Worm (Caenorhabditis elegans) whole organism, young adult: ENCODE data around the gene fipp-1.

ENCODE experiments used
- B0019.2 ChIP-seq: fragments of 200-800 bp; sonication (Bioruptor generic); conservative IDR thresholded peaks from 2 replicates; pipeline ENCODE4 v1.3.6; 2022; ENCODE audit warnings: missing genetic modification reagents, missing genetic modification characterization, missing compliant biosample characterization
- B0035.1 ChIP-seq: sonication (generic microtip); optimal IDR thresholded peaks from 2 replicates; lab custom pipeline; 2016; ENCODE audit warnings: missing genetic modification characterization, mild to moderate bottlenecking, missing compliant biosample characterization, missing genotype, missing genetic modification reagents
- F10E7.11 ChIP-seq: sonication (generic microtip); optimal IDR thresholded peaks from 2 replicates; lab custom pipeline; 2017; ENCODE audit warnings: mild to moderate bottlenecking, missing genetic modification characterization, moderate library complexity, missing compliant biosample characterization
- F22D6.2 ChIP-seq: sonication (generic microtip); optimal IDR thresholded peaks from 2 replicates; lab custom pipeline; 2016; ENCODE audit warnings: mild to moderate bottlenecking, missing genetic modification characterization, missing compliant biosample characterization
- T07F8.4 ChIP-seq: sonication (generic microtip); optimal IDR thresholded peaks from 2 replicates; lab custom pipeline; 2016; ENCODE audit warnings: mild to moderate bottlenecking, missing genetic modification characterization, moderate library complexity, missing compliant biosample characterization
- aptf-3 ChIP-seq: fragments of 200-800 bp; sonication (Bioruptor generic); IDR thresholded peaks from 2 replicates; pipeline ENCODE4 v1.3.6; 2022; ENCODE audit warnings: missing genetic modification characterization, missing compliant biosample characterization
- attf-3 ChIP-seq: fragments of 200-800 bp; sonication (Bioruptor generic); conservative IDR thresholded peaks from 2 replicates; pipeline ENCODE4 v1.3.6; 2022; ENCODE audit warnings: missing genetic modification reagents, missing genetic modification characterization, missing compliant biosample characterization
- attf-6 ChIP-seq: fragments of 200-800 bp; sonication (Bioruptor generic); IDR thresholded peaks from 2 replicates; pipeline ENCODE4 v1.3.6; 2022; ENCODE audit warnings: missing genetic modification reagents, missing genetic modification characterization, missing compliant biosample characterization
- bed-1 ChIP-seq: fragments of 200-800 bp; sonication (Bioruptor generic); IDR thresholded peaks from 2 replicates; pipeline ENCODE4 v1.3.6; 2022; ENCODE audit warnings: missing genetic modification reagents, missing genetic modification characterization, missing compliant biosample characterization
- bed-2 ChIP-seq: fragments of 200-800 bp; sonication (Bioruptor generic); IDR thresholded peaks from 2 replicates; pipeline ENCODE4 v1.3.6; 2022; ENCODE audit warnings: missing genetic modification reagents, missing genetic modification characterization, missing compliant biosample characterization
- ceh-40 ChIP-seq: fragments of 200-800 bp; sonication (Bioruptor generic); IDR thresholded peaks from 2 replicates; pipeline ENCODE4 v1.3.6; 2022; ENCODE audit warnings: missing genetic modification characterization, missing compliant biosample characterization
- ceh-91 ChIP-seq: fragments of 200-800 bp; sonication (Bioruptor generic); IDR thresholded peaks from 2 replicates; pipeline ENCODE4 v1.3.6; 2022; ENCODE audit warnings: missing genetic modification reagents, missing genetic modification characterization, missing compliant biosample characterization
- efl-1 ChIP-seq: fragments of 150-350 bp; optimal IDR thresholded peaks from 2 replicates; lab custom pipeline; 2014; ENCODE audit warnings: missing biosample characterization, missing genetic modification reagents, missing genetic modification characterization
- egl-18 ChIP-seq: fragments of 200-800 bp; sonication (Bioruptor generic); IDR thresholded peaks from 2 replicates; pipeline ENCODE4 v1.3.6; 2022; ENCODE audit warnings: missing genetic modification reagents, missing genetic modification characterization, missing compliant biosample characterization
- hlh-26 ChIP-seq: fragments of 200-800 bp; sonication (Bioruptor generic); conservative IDR thresholded peaks from 2 replicates; pipeline ENCODE4 v1.3.6; 2022; ENCODE audit warnings: missing genetic modification reagents, missing genetic modification characterization, missing compliant biosample characterization
- hmg-20 ChIP-seq: fragments of 200-800 bp; sonication (Bioruptor generic); IDR thresholded peaks from 2 replicates; pipeline ENCODE4 v1.3.6; 2022; ENCODE audit warnings: missing genetic modification reagents, missing genetic modification characterization, missing compliant biosample characterization
- madf-10 ChIP-seq: sonication (generic microtip); optimal IDR thresholded peaks from 2 replicates; lab custom pipeline; 2016; ENCODE audit warnings: mild to moderate bottlenecking, missing genetic modification characterization, missing compliant biosample characterization
- madf-3 ChIP-seq: fragments of 200-800 bp; sonication (Bioruptor generic); IDR thresholded peaks from 2 replicates; pipeline ENCODE4 v1.3.6; 2022; ENCODE audit warnings: missing genetic modification reagents, missing genetic modification characterization, missing compliant biosample characterization
- madf-6 ChIP-seq: fragments of 200-800 bp; sonication (Bioruptor generic); IDR thresholded peaks from 2 replicates; pipeline ENCODE4 v1.3.6; 2022; ENCODE audit warnings: missing genetic modification reagents, missing genetic modification characterization, missing compliant biosample characterization
- mcd-1 ChIP-seq: fragments of 200-800 bp; sonication (Bioruptor generic); IDR thresholded peaks from 2 replicates; pipeline ENCODE4 v1.3.6; 2022; ENCODE audit warnings: missing genetic modification reagents, missing genetic modification characterization, missing compliant biosample characterization
- nhr-27 ChIP-seq: fragments of 200-800 bp; sonication (Bioruptor generic); optimal IDR thresholded peaks from 2 replicates; lab custom pipeline; 2018; ENCODE audit warnings: mild to moderate bottlenecking, missing genetic modification characterization, moderate library complexity, missing compliant biosample characterization
- nhr-90 ChIP-seq: sonication (generic microtip); optimal IDR thresholded peaks from 2 replicates; lab custom pipeline; 2016; ENCODE audit warnings: missing genotype, mild to moderate bottlenecking, missing genetic modification characterization, missing compliant biosample characterization
- pbrm-1 ChIP-seq: fragments of 200-800 bp; sonication (Bioruptor generic); IDR thresholded peaks from 2 replicates; pipeline ENCODE4 v1.3.6; 2022; ENCODE audit warnings: missing genetic modification reagents, missing genetic modification characterization, missing compliant biosample characterization
- snpc-1.1 ChIP-seq: sonication (generic microtip); optimal IDR thresholded peaks from 2 replicates; lab custom pipeline; 2017; ENCODE audit warnings: missing genetic modification characterization, mild to moderate bottlenecking, missing compliant biosample characterization, antibody characterized with exemption, moderate library complexity, missing genotype, missing genetic modification reagents; ENCODE audit not compliant: insufficient read depth
- tbx-9 ChIP-seq: sonication (generic microtip); optimal IDR thresholded peaks from 2 replicates; lab custom pipeline; 2016; ENCODE audit warnings: borderline replicate concordance, missing genetic modification characterization, inconsistent platforms, missing compliant biosample characterization
- zfh-2 ChIP-seq: fragments of 200-800 bp; sonication (Bioruptor generic); conservative IDR thresholded peaks from 2 replicates; pipeline ENCODE4 v1.3.6; 2022; ENCODE audit warnings: missing genetic modification reagents, missing genetic modification characterization, missing compliant biosample characterization
- zim-3 ChIP-seq: sonication (generic microtip); optimal IDR thresholded peaks from 2 replicates; lab custom pipeline; 2017; ENCODE audit warnings: mild to moderate bottlenecking, missing genetic modification characterization, moderate library complexity, missing compliant biosample characterization
- ztf-18 ChIP-seq: sonication (generic microtip); optimal IDR thresholded peaks from 2 replicates; lab custom pipeline; 2016; ENCODE audit warnings: missing genotype, mild to moderate bottlenecking, missing genetic modification characterization, missing compliant biosample characterization
- ztf-25 ChIP-seq: fragments of 200-800 bp; sonication (Bioruptor generic); IDR thresholded peaks from 2 replicates; pipeline ENCODE4 v1.3.6; 2022; ENCODE audit warnings: missing genetic modification reagents, missing genetic modification characterization, missing compliant biosample characterization
- ztf-28 ChIP-seq: fragments of 200-800 bp; sonication (Bioruptor generic); IDR thresholded peaks from 2 replicates; pipeline ENCODE4 v1.3.6; 2022; ENCODE audit warnings: missing genetic modification reagents, missing genetic modification characterization, missing compliant biosample characterization

fipp-1 gene

DNA sequence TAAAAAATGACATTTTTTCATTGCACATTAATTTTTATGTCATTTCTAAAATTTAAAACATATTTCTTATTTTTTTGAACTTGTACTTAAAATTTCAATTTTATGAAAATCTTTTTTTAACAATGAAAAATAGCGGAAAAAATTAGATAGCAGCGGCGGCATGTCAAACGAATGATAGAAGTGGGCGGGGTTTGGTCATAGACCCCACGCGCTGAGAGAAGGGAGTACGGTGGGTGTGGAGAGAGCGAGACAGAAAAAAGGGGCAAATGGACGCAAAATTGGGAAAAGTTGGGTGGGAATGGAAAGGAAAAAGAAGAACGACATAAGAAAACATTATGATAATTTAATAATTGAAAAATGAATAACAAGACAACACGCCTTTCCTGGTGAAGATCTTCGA is 16.3 kb downstream of the fipp-1 start:
- TF ChIP-seq attf-6 (GFP tag; lab: Robert Waterston, UW) (no peak), attf-3 (GFP tag; lab: Robert Waterston, UW) (no peak), pbrm-1 (no peak), hmg-20 (no peak)

DNA sequence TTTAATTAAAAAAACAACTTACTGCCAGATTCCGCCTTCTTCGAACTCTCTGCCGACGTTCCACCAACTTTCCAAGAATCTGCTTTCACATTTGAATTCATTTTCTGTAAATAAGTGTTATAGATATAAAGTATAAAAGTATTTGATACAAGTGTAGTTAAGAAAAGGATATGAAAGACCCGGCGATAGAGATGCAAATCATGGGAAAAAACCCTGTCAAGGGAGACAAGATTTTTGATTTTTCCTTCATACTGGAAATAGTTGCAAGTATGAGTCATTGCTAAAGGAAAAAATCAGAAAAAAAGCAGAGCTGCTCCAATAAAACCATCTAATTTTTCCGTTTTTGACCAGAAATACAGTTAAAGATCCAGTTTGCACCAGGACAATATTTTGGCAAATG is 24.6 kb downstream of the fipp-1 start, which contains the start of gene F13A2.3:
Gene F13A2.3 (minus strand): TSS at position 101 of the 400 bp plus-strand sequence.
- no peak for TF ChIP-seq ztf-18 (tag; lab: Kevin White, UChicago)
- no peak for TF ChIP-seq F22D6.2
- no peak for TF ChIP-seq bed-1

DNA sequence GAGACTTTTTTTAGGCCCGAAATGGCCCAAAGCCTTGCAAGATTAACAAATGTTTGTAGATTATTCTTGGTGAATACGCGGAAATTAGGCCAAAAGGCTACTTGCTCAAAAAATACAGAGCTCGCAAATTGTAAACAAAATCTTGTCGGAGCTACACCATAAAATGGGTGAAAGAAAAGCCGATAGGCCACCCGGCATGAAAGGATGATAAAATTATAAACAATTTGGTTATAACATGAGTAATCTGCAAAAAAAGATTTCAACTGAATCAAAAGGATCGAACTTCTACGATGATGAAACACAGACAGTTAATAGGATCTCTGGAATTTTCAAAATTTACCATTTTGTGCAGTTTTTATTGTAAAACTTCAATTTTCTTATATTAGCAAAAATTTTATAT is 26.5 kb downstream of the fipp-1 start:
- TF ChIP-seq efl-1 (GFP tag; lab: Kevin White, UChicago) = no peak
- no peak for TF ChIP-seq bed-2 (GFP tag; lab: Robert Waterston, UW)
- TF ChIP-seq madf-3 (GFP tag; lab: Robert Waterston, UW) = no peak
- TF ChIP-seq B0019.2 (GFP tag; lab: Robert Waterston, UW) = no peak
- no peak for TF ChIP-seq hmg-20
- no peak for TF ChIP-seq ceh-91 (GFP tag; lab: Robert Waterston, UW)
- no peak for TF ChIP-seq tbx-9 (tag; lab: Kevin White, UChicago)
- TF ChIP-seq nhr-27 = no peak
- TF ChIP-seq, all 124 proteins: peak for 0

DNA sequence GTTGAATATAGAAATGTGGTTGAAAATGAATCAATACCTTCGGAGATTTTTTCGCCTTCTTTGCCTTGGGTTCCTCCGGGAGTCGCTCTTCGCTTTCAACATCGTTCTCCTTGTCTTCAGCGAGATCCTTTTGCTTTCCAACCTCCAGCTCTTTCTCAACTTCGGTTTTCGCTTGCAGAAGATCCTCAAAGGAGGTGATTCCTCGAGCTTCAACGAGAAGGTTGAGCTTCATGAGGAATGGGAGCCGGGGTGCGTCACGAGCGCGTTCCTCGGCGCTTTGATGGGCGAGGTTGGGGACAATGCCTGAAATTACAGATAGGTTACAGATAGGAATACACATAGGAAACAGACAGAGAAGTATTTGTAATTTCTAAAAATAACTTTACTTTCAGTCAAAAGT is 27.3 kb downstream of the fipp-1 start:
- TF ChIP-seq egl-18 (GFP tag; lab: Robert Waterston, UW) (no peak), nhr-90 (tag; lab: Kevin White, UChicago) (no peak), zfh-2 (GFP tag; lab: Robert Waterston, UW) (peak; percentile 65), zim-3 (tag; lab: Kevin White, UChicago) (no peak)

DNA sequence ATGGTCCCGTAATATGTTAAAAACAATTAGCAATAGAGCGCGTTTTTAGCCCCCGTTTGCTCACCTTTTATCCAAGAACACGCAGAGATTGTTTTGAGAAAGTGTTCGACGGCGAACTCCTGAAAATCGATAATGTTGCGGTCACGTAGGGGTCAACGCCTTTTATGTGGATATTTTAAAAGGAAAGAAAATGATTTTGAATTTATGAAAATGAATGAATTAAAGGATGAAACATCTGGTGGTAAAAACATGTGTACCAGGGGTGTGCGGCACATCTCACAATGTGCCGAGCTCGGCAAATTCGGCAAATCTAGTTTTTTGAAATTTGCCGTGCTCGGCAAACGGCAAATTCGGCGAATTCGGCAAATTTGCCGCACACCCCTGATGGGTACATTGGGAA is 28.5 kb downstream of the fipp-1 start, which contains the start of gene F13A2.4:
Gene F13A2.4 (minus strand): TSS at position 101 of the 400 bp plus-strand sequence.
- TF ChIP-seq pbrm-1 = no peak
- no peak for TF ChIP-seq aptf-3 (GFP tag; lab: Robert Waterston, UW)
- TF ChIP-seq T07F8.4 (tag; lab: Kevin White, UChicago) = no peak
- TF ChIP-seq B0035.1 = no peak
- no peak for TF ChIP-seq ztf-28 (GFP tag; lab: Robert Waterston, UW)
- TF ChIP-seq hlh-26 (GFP tag; lab: Robert Waterston, UW) = no peak
- no peak for TF ChIP-seq ztf-25
- TF ChIP-seq F22D6.2 = no peak
- TF ChIP-seq, all 124 proteins: peak for 0

DNA sequence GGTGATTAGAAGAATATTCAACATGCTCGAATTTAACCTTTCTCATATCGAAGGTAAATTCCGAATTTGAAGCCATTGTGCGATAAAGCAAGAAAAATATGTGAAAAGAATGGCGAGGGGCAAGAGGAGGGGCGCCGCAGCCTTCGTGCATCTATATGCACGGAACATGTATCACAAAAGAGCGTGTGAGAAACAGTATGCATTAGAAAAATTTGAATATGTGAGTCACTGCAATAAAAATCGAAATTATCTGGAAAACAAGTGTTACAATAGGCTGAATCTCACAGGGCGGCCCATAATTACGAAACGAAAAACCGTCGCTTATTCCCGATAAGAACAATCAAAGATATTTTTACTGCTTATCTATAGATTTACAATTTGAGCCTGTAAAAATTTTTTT is 30.3 kb downstream of the fipp-1 start, which contains the start of gene F13A2.5:
Gene F13A2.5 (minus strand): TSS at position 101 of the 400 bp plus-strand sequence.
- TF ChIP-seq F10E7.11 (tag; lab: Kevin White, UChicago) = no peak
- TF ChIP-seq mcd-1 = no peak
- no peak for TF ChIP-seq tbx-9 (tag; lab: Kevin White, UChicago)

DNA sequence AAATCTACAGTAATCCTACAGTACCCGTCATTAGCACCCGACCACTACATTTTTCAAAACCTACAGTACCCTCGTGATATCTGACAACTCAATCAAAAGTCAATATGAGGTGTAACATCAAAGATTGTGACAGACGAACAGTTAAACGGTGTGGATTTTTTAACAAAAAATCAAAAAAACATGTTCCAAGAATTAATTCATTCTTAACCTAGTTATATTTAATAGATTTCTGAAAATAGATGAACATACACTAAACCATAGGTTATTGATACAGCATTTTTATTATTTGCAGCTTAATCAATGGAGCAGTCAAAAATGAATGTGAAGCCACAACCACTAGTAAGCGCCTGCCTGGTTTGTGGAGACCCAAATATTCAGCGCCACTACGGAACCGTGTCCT is 35.9 kb downstream of the fipp-1 start, which contains the start of gene nhr-118:
Gene nhr-118 (plus strand): TSS at position 301 of the 400 bp plus-strand sequence.
- TF ChIP-seq madf-10 (tag; lab: Kevin White, UChicago) (no peak), aptf-3 (GFP tag; lab: Robert Waterston, UW) (no peak), snpc-1.1 (tag; lab: Kevin White, UChicago) (no peak), egl-18 (GFP tag; lab: Robert Waterston, UW) (no peak), madf-6 (GFP tag; lab: Robert Waterston, UW) (no peak), ceh-40 (GFP tag; lab: Robert Waterston, UW) (no peak)
